Fruit fly (Drosophila melanogaster) whole organism, embryonic: ENCODE measurements around the gene MtnD.
A peak's percentile ranks its signal among the peaks of the same experiment; 100 is the strongest.

Experiments
- B-H2 ChIP-seq: fragments of 200-800 bp; sonication (Bioruptor generic); optimal IDR thresholded peaks from 2 replicates; lab custom pipeline; 2018; ENCODE audit warnings: missing biosample characterization, mild to moderate bottlenecking, missing genetic modification characterization
- Bgb ChIP-seq: fragments of 200-800 bp; sonication (Bioruptor generic); IDR thresholded peaks from 2 replicates; pipeline ENCODE4 v1.3.6; 2022; ENCODE audit warnings: missing biosample characterization, missing genetic modification characterization; ENCODE audit not compliant: partially characterized antibody
- CG14441 ChIP-seq: fragments of 200-800 bp; sonication (Bioruptor generic); IDR thresholded peaks from 2 replicates; pipeline ENCODE4 v1.3.6; 2022; ENCODE audit warnings: missing biosample characterization, missing genetic modification characterization
- CG17912 ChIP-seq: fragments of 200-800 bp; sonication (Bioruptor generic); optimal IDR thresholded peaks from 2 replicates; lab custom pipeline; 2018; ENCODE audit warnings: missing biosample characterization, mild to moderate bottlenecking, missing genetic modification characterization
- CG2875 ChIP-seq: fragments of 200-800 bp; sonication (Bioruptor generic); optimal IDR thresholded peaks from 2 replicates; lab custom pipeline; 2017; ENCODE audit warnings: missing biosample characterization, mild to moderate bottlenecking, missing genetic modification characterization, missing genetic modification reagents
- CG33213 ChIP-seq: fragments of 200-800 bp; sonication (Bioruptor generic); optimal IDR thresholded peaks from 3 replicates; lab custom pipeline; 2016; ENCODE audit warnings: missing biosample characterization, missing genetic modification characterization
- CG42726 ChIP-seq: fragments of 200-800 bp; sonication (Bioruptor generic); IDR thresholded peaks from 2 replicates; pipeline ENCODE4 v1.3.6; 2022; ENCODE audit warnings: missing biosample characterization, missing genetic modification characterization; ENCODE audit not compliant: partially characterized antibody
- CG5953 ChIP-seq: fragments of 200-800 bp; sonication (Bioruptor generic); IDR thresholded peaks from 2 replicates; pipeline ENCODE4 v1.3.6; 2022; ENCODE audit warnings: missing biosample characterization, missing genetic modification characterization
- CG6791 ChIP-seq: fragments of 200-800 bp; sonication (Bioruptor generic); IDR thresholded peaks from 3 replicates; pipeline ENCODE4 v1.3.6; 2022; ENCODE audit warnings: missing biosample characterization, missing genetic modification characterization; ENCODE audit not compliant: partially characterized antibody
- CG7963 ChIP-seq: fragments of 200-800 bp; sonication (Bioruptor generic); IDR thresholded peaks from 3 replicates; pipeline ENCODE4 v1.3.6; 2022; ENCODE audit warnings: missing biosample characterization, missing genetic modification characterization; ENCODE audit not compliant: partially characterized antibody
- CG9437 ChIP-seq: fragments of 200-800 bp; sonication (Bioruptor generic); optimal IDR thresholded peaks from 2 replicates; lab custom pipeline; 2018; ENCODE audit warnings: missing biosample characterization, mild to moderate bottlenecking, missing genetic modification characterization
- CG9932 ChIP-seq: fragments of 200-800 bp; sonication (Bioruptor generic); IDR thresholded peaks from 2 replicates; pipeline ENCODE4 v1.3.6; 2022; ENCODE audit warnings: missing biosample characterization, missing genetic modification characterization
- CHES-1-like ChIP-seq: fragments of 200-800 bp; sonication (Bioruptor generic); optimal IDR thresholded peaks from 2 replicates; lab custom pipeline; 2016; ENCODE audit warnings: missing biosample characterization, missing genetic modification characterization
- Camta ChIP-seq: fragments of 200-800 bp; sonication (Bioruptor generic); optimal IDR thresholded peaks from 2 replicates; lab custom pipeline; 2016; ENCODE audit warnings: missing biosample characterization, missing genetic modification characterization
- Doc2 ChIP-seq: fragments of 200-800 bp; sonication (Bioruptor generic); IDR thresholded peaks from 2 replicates; pipeline ENCODE4 v1.3.6; 2022; ENCODE audit warnings: missing biosample characterization, missing genetic modification characterization
- Doc3 ChIP-seq: fragments of 200-800 bp; sonication (Bioruptor generic); IDR thresholded peaks from 3 replicates; pipeline ENCODE4 v1.3.6; 2022; ENCODE audit warnings: missing biosample characterization, missing genetic modification characterization; ENCODE audit not compliant: partially characterized antibody
- ERR ChIP-seq: fragments of 200-800 bp; sonication (Bioruptor generic); optimal IDR thresholded peaks from 2 replicates; lab custom pipeline; 2016; ENCODE audit warnings: missing biosample characterization, missing genetic modification characterization
- Ets65A ChIP-seq: fragments of 200-800 bp; sonication (Bioruptor generic); peaks from one replicate; lab custom pipeline; 2016; ENCODE audit warnings: missing biosample characterization, missing genetic modification characterization
- H2.0 ChIP-seq: fragments of 200-800 bp; sonication (Bioruptor generic); IDR thresholded peaks from 2 replicates; pipeline ENCODE4 v1.3.6; 2022; ENCODE audit warnings: missing biosample characterization, missing genetic modification characterization
- HLH4C ChIP-seq: fragments of 200-800 bp; sonication (Bioruptor generic); IDR thresholded peaks from 3 replicates; pipeline ENCODE4 v1.3.6; 2022; ENCODE audit warnings: missing biosample characterization, missing genetic modification characterization; ENCODE audit not compliant: partially characterized antibody
- Hr51 ChIP-seq, 2 experiments: fragments of 200-800 bp; sonication (Bioruptor generic); optimal IDR thresholded peaks; 2 replicates in 1 of 2; 3 replicates in 1 of 2; lab custom pipeline; 2016 to 2018; ENCODE audit warnings: missing biosample characterization in 2 of 2, missing genetic modification characterization in 2 of 2, mild to moderate bottlenecking in 1 of 2, moderate library complexity in 1 of 2
- MESR4 ChIP-seq: fragments of 200-800 bp; sonication (Bioruptor generic); optimal IDR thresholded peaks from 2 replicates; lab custom pipeline; 2018; ENCODE audit warnings: missing biosample characterization, mild to moderate bottlenecking, missing genetic modification characterization, moderate library complexity
- MTF-1 ChIP-seq: fragments of 200-800 bp; sonication (Bioruptor generic); optimal IDR thresholded peaks from 2 replicates; lab custom pipeline; 2018; ENCODE audit warnings: missing biosample characterization, mild to moderate bottlenecking, missing genetic modification characterization, borderline replicate concordance
- Med ChIP-seq: fragments of 200-800 bp; sonication (Bioruptor generic); peaks from one replicate; lab custom pipeline; 2016; ENCODE audit warnings: missing biosample characterization, missing genetic modification characterization, mild to moderate bottlenecking, inconsistent platforms, moderate library complexity
- Meics ChIP-seq: fragments of 200-800 bp; sonication (Bioruptor generic); optimal IDR thresholded peaks from 2 replicates; lab custom pipeline; 2017; ENCODE audit warnings: missing biosample characterization, mild to moderate bottlenecking, missing genetic modification characterization
- Opbp ChIP-seq: fragments of 200-800 bp; sonication (Bioruptor generic); IDR thresholded peaks from 3 replicates; pipeline ENCODE4 v1.3.6; 2022; ENCODE audit warnings: missing biosample characterization, missing genetic modification characterization; ENCODE audit not compliant: partially characterized antibody
- Rfx ChIP-seq: fragments of 200-800 bp; sonication (Bioruptor generic); IDR thresholded peaks from 2 replicates; pipeline ENCODE4 v1.3.6; 2022; ENCODE audit warnings: missing biosample characterization, missing genetic modification characterization
- Scr ChIP-seq: fragments of 200-800 bp; sonication (Bioruptor generic); IDR thresholded peaks from 2 replicates; pipeline ENCODE4 v1.3.6; 2022; ENCODE audit warnings: missing biosample characterization, missing genetic modification characterization; ENCODE audit not compliant: partially characterized antibody
- Sin3A ChIP-seq: fragments of >200 bp; optimal IDR thresholded peaks from 2 replicates; lab custom pipeline; 2018
- Sox102F ChIP-seq: fragments of 200-800 bp; sonication (Bioruptor generic); optimal IDR thresholded peaks from 2 replicates; lab custom pipeline; 2018; ENCODE audit warnings: missing biosample characterization, mild to moderate bottlenecking, missing genetic modification characterization, moderate library complexity
- Ssrp ChIP-seq: fragments of 200-800 bp; sonication (Bioruptor generic); optimal IDR thresholded peaks from 2 replicates; lab custom pipeline; 2018; ENCODE audit warnings: missing biosample characterization, mild to moderate bottlenecking, missing genetic modification characterization, moderate library complexity
- bowl ChIP-seq: fragments of 200-800 bp; sonication (Bioruptor generic); IDR thresholded peaks from 2 replicates; pipeline ENCODE4 v1.3.6; 2022; ENCODE audit warnings: missing biosample characterization, missing genetic modification characterization
- cato ChIP-seq: fragments of 200-800 bp; sonication (Bioruptor generic); optimal IDR thresholded peaks from 2 replicates; lab custom pipeline; 2016; ENCODE audit warnings: missing biosample characterization, missing genetic modification characterization, borderline replicate concordance
- chif ChIP-seq, 2 experiments: fragments of 200-800 bp; sonication (Bioruptor generic); optimal IDR thresholded peaks; 3 replicates each; lab custom pipeline; 2016; ENCODE audit warnings: missing biosample characterization in 2 of 2, missing genetic modification characterization in 2 of 2
- chinmo ChIP-seq: fragments of 200-800 bp; sonication (Bioruptor generic); IDR thresholded peaks from 4 replicates; pipeline ENCODE4 v1.3.6; 2022; ENCODE audit warnings: missing biosample characterization, missing genetic modification characterization; ENCODE audit not compliant: partially characterized antibody
- ci ChIP-seq: fragments of 200-800 bp; sonication (Bioruptor generic); IDR thresholded peaks from 3 replicates; pipeline ENCODE4 v1.3.6; 2022; ENCODE audit warnings: missing biosample characterization, missing genetic modification characterization
- fd3F ChIP-seq: fragments of 200-800 bp; sonication (Bioruptor generic); optimal IDR thresholded peaks from 2 replicates; lab custom pipeline; 2018; ENCODE audit warnings: missing biosample characterization, mild to moderate bottlenecking, missing genetic modification characterization, moderate library complexity
- gfzf ChIP-seq: fragments of 200-800 bp; sonication (Bioruptor generic); optimal IDR thresholded peaks from 2 replicates; lab custom pipeline; 2016; ENCODE audit warnings: missing biosample characterization, mild to moderate bottlenecking, missing genetic modification characterization, moderate library complexity
- grn ChIP-seq: fragments of 200-800 bp; sonication (Bioruptor generic); optimal IDR thresholded peaks from 3 replicates; lab custom pipeline; 2017; ENCODE audit warnings: missing biosample characterization, missing genetic modification characterization
- hbn ChIP-seq: fragments of 200-800 bp; sonication (Bioruptor generic); IDR thresholded peaks from 2 replicates; pipeline ENCODE4 v1.3.6; 2022; ENCODE audit warnings: missing biosample characterization, missing genetic modification characterization; ENCODE audit not compliant: partially characterized antibody
- ken ChIP-seq: fragments of 200-800 bp; sonication (Bioruptor generic); IDR thresholded peaks from 3 replicates; pipeline ENCODE4 v1.3.6; 2022; ENCODE audit warnings: missing biosample characterization, missing genetic modification characterization
- pb ChIP-seq: fragments of 200-800 bp; sonication (Bioruptor generic); optimal IDR thresholded peaks from 3 replicates; lab custom pipeline; 2016; ENCODE audit warnings: missing biosample characterization, missing genetic modification characterization
- pzg ChIP-seq: fragments of 200-800 bp; sonication (Bioruptor generic); optimal IDR thresholded peaks from 3 replicates; lab custom pipeline; 2018; ENCODE audit warnings: missing biosample characterization, mild to moderate bottlenecking, missing genetic modification characterization, moderate library complexity
- row ChIP-seq: fragments of 200-800 bp; sonication (Bioruptor generic); IDR thresholded peaks from 3 replicates; pipeline ENCODE4 v1.3.6; 2022; ENCODE audit warnings: missing biosample characterization, missing genetic modification characterization
- slbo ChIP-seq: fragments of 200-800 bp; sonication (Bioruptor generic); IDR thresholded peaks from 2 replicates; pipeline ENCODE4 v1.3.6; 2022; ENCODE audit warnings: missing biosample characterization, missing genetic modification characterization
- sob ChIP-seq: fragments of 200-800 bp; sonication (Bioruptor generic); IDR thresholded peaks from 2 replicates; pipeline ENCODE4 v1.3.6; 2022; ENCODE audit warnings: missing biosample characterization, missing genetic modification characterization
- sqz ChIP-seq: fragments of 200-800 bp; sonication (Bioruptor generic); optimal IDR thresholded peaks from 3 replicates; lab custom pipeline; 2018; ENCODE audit warnings: missing biosample characterization, mild to moderate bottlenecking, missing genetic modification characterization
- ssp ChIP-seq: fragments of 200-800 bp; sonication (Bioruptor generic); IDR thresholded peaks from 2 replicates; pipeline ENCODE4 v1.3.6; 2022; ENCODE audit warnings: missing biosample characterization, missing genetic modification characterization
- unpg ChIP-seq: fragments of 200-800 bp; sonication (Bioruptor generic); optimal IDR thresholded peaks from 3 replicates; lab custom pipeline; 2018; ENCODE audit warnings: missing biosample characterization, mild to moderate bottlenecking, missing genetic modification characterization, moderate library complexity

The MtnD gene

DNA sequence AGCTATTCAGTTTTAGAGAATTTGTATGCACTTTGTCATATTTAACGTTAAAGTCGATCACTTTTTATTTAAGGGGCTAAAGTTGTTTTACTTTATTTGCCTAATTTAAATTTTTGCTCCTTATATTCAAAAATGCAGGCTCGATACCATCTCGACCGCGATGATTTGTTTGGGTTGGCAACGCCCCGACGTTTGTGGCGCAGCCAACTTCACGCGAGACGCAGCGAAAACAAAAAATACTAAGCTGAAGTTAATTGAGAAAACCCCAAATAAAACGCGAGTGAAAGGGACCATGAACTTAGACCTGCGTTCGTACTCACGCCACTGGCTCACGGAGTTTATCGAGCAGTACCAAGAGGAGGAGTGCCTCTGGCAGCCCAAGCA is 23.3 kb downstream of the MtnD start (continued):
- TF ChIP-seq CG7963 (GFP tag; lab: Robert Waterston, UW), result 0 out of 3 replicates have a peak, but pooled peaks have one; percentile 5
- peak; percentile 53 for TF ChIP-seq Doc3
- peak; percentile 7 for TF ChIP-seq Sin3A (lab: Kevin White, UChicago)
- TF ChIP-seq CG9932 (GFP tag; lab: Robert Waterston, UW), result peak; percentile 76
- TF ChIP-seq H2.0 (GFP tag; lab: Robert Waterston, UW), result peak; percentile 20; the same call in 1 of the 2 replicates
- no peak for TF ChIP-seq unpg (GFP tag; lab: Kevin White, UChicago)
- TF ChIP-seq Opbp (GFP tag; lab: Robert Waterston, UW), result peak; percentile 100
- peak; percentile 47 for TF ChIP-seq Scr (GFP tag; lab: Robert Waterston, UW)
- TF ChIP-seq CG17912 (GFP tag; lab: Kevin White, UChicago), result peak; percentile 9
- TF ChIP-seq CG42726, result peak; percentile 48; the same call in 1 of the 2 replicates
- no peak for TF ChIP-seq fd3F (GFP tag; lab: Kevin White, UChicago)
- TF ChIP-seq CHES-1-like, result peak; percentile 24
- peak; percentile 9; the same call in 1 of the 2 replicates for TF ChIP-seq ssp (GFP tag; lab: Robert Waterston, UW)
- peak; percentile 72 for TF ChIP-seq slbo (GFP tag; lab: Robert Waterston, UW)
- peak; percentile 71 for TF ChIP-seq Rfx (GFP tag; lab: Robert Waterston, UW)
- TF ChIP-seq chinmo, result no peak
- peak; percentile 75 for TF ChIP-seq Bgb (GFP tag; lab: Robert Waterston, UW)
- peak; percentile 24; the same call in 1 of the 2 replicates for TF ChIP-seq CG14441
- TF ChIP-seq ken, result peak; percentile 58; the same call in 1 of the 3 replicates
- no peak for TF ChIP-seq cato (GFP tag; lab: Kevin White, UChicago)
- TF ChIP-seq gfzf (GFP tag; lab: Kevin White, UChicago), result peak; percentile 51
- TF ChIP-seq CG9437 (GFP tag; lab: Kevin White, UChicago), result peak; percentile 13
- TF ChIP-seq MTF-1 (GFP tag; lab: Kevin White, UChicago), result peak; percentile 28
- TF ChIP-seq hbn (GFP tag; lab: Robert Waterston, UW), result peak; percentile 43
- TF ChIP-seq B-H2 (GFP tag; lab: Kevin White, UChicago), result peak; percentile 17
- TF ChIP-seq Doc2 (GFP tag; lab: Robert Waterston, UW), result no peak
- TF ChIP-seq CG33213, result peak; percentile 18
- TF ChIP-seq Med, result peak; percentile 61
- TF ChIP-seq Meics, result peak; percentile 20
- peak; percentile 1 for TF ChIP-seq CG2875 (GFP tag; lab: Kevin White, UChicago)
- 0 out of 2 replicates have a peak, but pooled peaks have one; percentile 22 for TF ChIP-seq CG5953 (GFP tag; lab: Robert Waterston, UW)
- TF ChIP-seq ERR (GFP tag; lab: Kevin White, UChicago), result no peak
- peak; percentile 22 for TF ChIP-seq grn (GFP tag; lab: Kevin White, UChicago)
- peak; percentile 17 for TF ChIP-seq pb (GFP tag; lab: Kevin White, UChicago)
- TF ChIP-seq ci (GFP tag; lab: Robert Waterston, UW), result peak; percentile 59
- peak; percentile 5 for TF ChIP-seq row (GFP tag; lab: Robert Waterston, UW)
- TF ChIP-seq bowl, result no peak
- peak; percentile 76 for TF ChIP-seq pzg (GFP tag; lab: Kevin White, UChicago)
- TF ChIP-seq Ssrp, result peak; percentile 4
- peak; percentile 94 for TF ChIP-seq Ets65A (GFP tag; lab: Kevin White, UChicago)
- TF ChIP-seq Sox102F (GFP tag; lab: Kevin White, UChicago), result no peak
- peak; percentile 29; the same call in 1 of the 2 replicates for TF ChIP-seq sob (GFP tag; lab: Robert Waterston, UW)
- TF ChIP-seq chif (GFP tag; optimal IDR thresholded peaks at IDR 0.05; lab: Kevin White, UChicago), result peak in 1 of 2 experiments; percentile 1
- TF ChIP-seq sqz (GFP tag; lab: Kevin White, UChicago), result peak; percentile 23
- no peak for TF ChIP-seq Camta (GFP tag; lab: Kevin White, UChicago)
- TF ChIP-seq Hr51 (GFP tag; optimal IDR thresholded peaks at IDR 0.05; lab: Kevin White, UChicago), result peak in 1 of 2 experiments; percentile 23
- TF ChIP-seq MESR4 (GFP tag; lab: Kevin White, UChicago), result peak; percentile 81
- peak; percentile 61 for TF ChIP-seq CG6791 (GFP tag; lab: Robert Waterston, UW)
- TF ChIP-seq HLH4C (GFP tag; lab: Robert Waterston, UW), result 0 out of 3 replicates have a peak, but pooled peaks have one; percentile 33
